Fruit fly (Drosophila melanogaster) whole organism, embryonic: Measurements from ENCODE around the gene Pxd.

Experiments used
- Atf-2 ChIP-seq: fragments of 200-800 bp; sonication (Bioruptor generic); optimal IDR thresholded peaks from 2 replicates; lab custom pipeline; 2016; ENCODE audit warnings: missing biosample characterization, missing genetic modification characterization
- CG1024 ChIP-seq: fragments of 200-800 bp; sonication (Bioruptor generic); IDR thresholded peaks from 2 replicates; pipeline ENCODE4 v1.3.6; 2022; ENCODE audit warnings: missing biosample characterization, missing genetic modification characterization
- CG10267 ChIP-seq: fragments of 200-800 bp; sonication (Bioruptor generic); optimal IDR thresholded peaks from 2 replicates; lab custom pipeline; 2018; ENCODE audit warnings: missing biosample characterization, mild to moderate bottlenecking, missing genetic modification characterization, moderate library complexity
- CG10979 ChIP-seq: fragments of 200-800 bp; sonication (Bioruptor generic); optimal IDR thresholded peaks from 2 replicates; lab custom pipeline; 2018; ENCODE audit warnings: missing biosample characterization, mild to moderate bottlenecking, missing genetic modification characterization, moderate library complexity
- CG12299 ChIP-seq: fragments of 200-800 bp; sonication (Bioruptor generic); optimal IDR thresholded peaks from 2 replicates; lab custom pipeline; 2018; ENCODE audit warnings: missing biosample characterization, mild to moderate bottlenecking, missing genetic modification characterization
- CG14667 ChIP-seq: fragments of 200-800 bp; sonication (Bioruptor generic); IDR thresholded peaks from 2 replicates; pipeline ENCODE4 v1.3.6; 2022; ENCODE audit warnings: missing biosample characterization, missing genetic modification characterization
- CG15269 ChIP-seq: fragments of 200-800 bp; sonication (Bioruptor generic); optimal IDR thresholded peaks from 2 replicates; lab custom pipeline; 2018; ENCODE audit warnings: missing biosample characterization, mild to moderate bottlenecking, missing genetic modification characterization, moderate library complexity
- CG1647 ChIP-seq: fragments of 200-800 bp; sonication (Bioruptor generic); optimal IDR thresholded peaks from 3 replicates; lab custom pipeline; 2016; ENCODE audit warnings: missing biosample characterization, missing genetic modification characterization
- CG17568 ChIP-seq: fragments of 200-800 bp; sonication (Bioruptor generic); optimal IDR thresholded peaks from 2 replicates; lab custom pipeline; 2018; ENCODE audit warnings: missing biosample characterization, mild to moderate bottlenecking, missing genetic modification characterization, moderate library complexity
- CG17912 ChIP-seq: fragments of 200-800 bp; sonication (Bioruptor generic); optimal IDR thresholded peaks from 2 replicates; lab custom pipeline; 2018; ENCODE audit warnings: missing biosample characterization, mild to moderate bottlenecking, missing genetic modification characterization
- CG18599 ChIP-seq: fragments of 200-800 bp; sonication (Bioruptor generic); optimal IDR thresholded peaks from 3 replicates; lab custom pipeline; 2017; ENCODE audit warnings: missing biosample characterization, missing genetic modification characterization, mild to moderate bottlenecking, moderate library complexity, missing genetic modification reagents
- CG32532 ChIP-seq: fragments of 200-800 bp; sonication (Bioruptor generic); IDR thresholded peaks from 2 replicates; pipeline ENCODE4 v1.3.6; 2022; ENCODE audit warnings: missing biosample characterization, missing genetic modification characterization
- CG42726 ChIP-seq: fragments of 200-800 bp; sonication (Bioruptor generic); IDR thresholded peaks from 2 replicates; pipeline ENCODE4 v1.3.6; 2022; ENCODE audit warnings: missing biosample characterization, missing genetic modification characterization; ENCODE audit not compliant: partially characterized antibody
- CG4707 ChIP-seq: fragments of 200-800 bp; sonication (Bioruptor generic); optimal IDR thresholded peaks from 2 replicates; lab custom pipeline; 2018; ENCODE audit warnings: missing biosample characterization, mild to moderate bottlenecking, missing genetic modification characterization, moderate library complexity
- CG5245 ChIP-seq: fragments of 200-800 bp; sonication (Bioruptor generic); optimal IDR thresholded peaks from 3 replicates; lab custom pipeline; 2016; ENCODE audit warnings: missing biosample characterization, missing genetic modification characterization
- CG6654 ChIP-seq: fragments of 200-800 bp; sonication (Bioruptor generic); optimal IDR thresholded peaks from 2 replicates; lab custom pipeline; 2017; ENCODE audit warnings: missing biosample characterization, mild to moderate bottlenecking, missing genetic modification characterization
- CkIIα-i1 ChIP-seq: fragments of 200-800 bp; sonication (Bioruptor generic); IDR thresholded peaks from 2 replicates; pipeline ENCODE4 v1.3.6; 2022; ENCODE audit warnings: missing biosample characterization, missing genetic modification characterization
- HLHmδ ChIP-seq: fragments of 200-800 bp; sonication (Bioruptor generic); optimal IDR thresholded peaks from 2 replicates; lab custom pipeline; 2018; ENCODE audit warnings: missing biosample characterization, mild to moderate bottlenecking, missing genetic modification characterization, moderate library complexity
- Hr78 ChIP-seq, 2 experiments: fragments of 200-800 bp in 1 of 2; fragments of >200 bp in 1 of 2; sonication (Bioruptor generic) in 1 of 2; optimal IDR thresholded peaks; 2 replicates each; lab custom pipeline; 2017 to 2019; ENCODE audit warnings: missing biosample characterization in 2 of 2, missing genetic modification characterization in 2 of 2, mild to moderate bottlenecking in 1 of 2, moderate library complexity in 1 of 2
- MBD-R2 ChIP-seq: fragments of 200-800 bp; sonication (Bioruptor generic); IDR thresholded peaks from 2 replicates; pipeline ENCODE4 v1.3.6; 2022; ENCODE audit warnings: missing biosample characterization, missing genetic modification characterization
- Meics ChIP-seq: fragments of 200-800 bp; sonication (Bioruptor generic); optimal IDR thresholded peaks from 2 replicates; lab custom pipeline; 2017; ENCODE audit warnings: missing biosample characterization, mild to moderate bottlenecking, missing genetic modification characterization
- Nf-YA ChIP-seq: fragments of 200-800 bp; sonication (Bioruptor generic); IDR thresholded peaks from 2 replicates; pipeline ENCODE4 v1.3.6; 2022; ENCODE audit warnings: missing biosample characterization, missing genetic modification characterization
- NfI ChIP-seq: fragments of 200-800 bp; sonication (Bioruptor generic); optimal IDR thresholded peaks from 3 replicates; lab custom pipeline; 2018; ENCODE audit warnings: missing biosample characterization, mild to moderate bottlenecking, missing genetic modification characterization, moderate library complexity
- Spps ChIP-seq: fragments of 200-800 bp; sonication (Bioruptor generic); optimal IDR thresholded peaks from 2 replicates; lab custom pipeline; 2018; ENCODE audit warnings: missing biosample characterization, mild to moderate bottlenecking, missing genetic modification characterization
- Sry-δ ChIP-seq: fragments of 200-800 bp; sonication (Bioruptor generic); optimal IDR thresholded peaks from 2 replicates; lab custom pipeline; 2016; ENCODE audit warnings: missing biosample characterization, missing genetic modification characterization
- YL-1 ChIP-seq: fragments of 200-800 bp; sonication (Bioruptor generic); optimal IDR thresholded peaks from 3 replicates; lab custom pipeline; 2017; ENCODE audit warnings: missing biosample characterization, mild to moderate bottlenecking, missing genetic modification characterization
- abd-A ChIP-seq: fragments of 200-800 bp; sonication (Bioruptor generic); optimal IDR thresholded peaks from 3 replicates; lab custom pipeline; 2019; ENCODE audit warnings: missing biosample characterization, mild to moderate bottlenecking, missing genetic modification characterization, moderate library complexity
- bbx ChIP-seq: fragments of 200-800 bp; sonication (Bioruptor generic); IDR thresholded peaks from 2 replicates; pipeline ENCODE4 v1.3.6; 2022; ENCODE audit warnings: missing biosample characterization, missing genetic modification characterization; ENCODE audit not compliant: partially characterized antibody
- cwo ChIP-seq: fragments of 200-800 bp; sonication (Bioruptor generic); optimal IDR thresholded peaks from 3 replicates; lab custom pipeline; 2017; ENCODE audit warnings: missing biosample characterization, missing genetic modification characterization, mild to moderate bottlenecking, moderate library complexity, missing genetic modification reagents
- fd96Cb ChIP-seq: fragments of 200-800 bp; sonication (Bioruptor generic); optimal IDR thresholded peaks from 2 replicates; lab custom pipeline; 2018; ENCODE audit warnings: missing biosample characterization, mild to moderate bottlenecking, missing genetic modification characterization, moderate library complexity
- gro ChIP-seq: fragments of 200-800 bp; sonication (Bioruptor generic); optimal IDR thresholded peaks from 2 replicates; lab custom pipeline; 2016; ENCODE audit warnings: missing biosample characterization, missing genetic modification characterization
- hb ChIP-seq: fragments of 200-800 bp; sonication (Bioruptor generic); IDR thresholded peaks from 3 replicates; pipeline ENCODE4 v1.3.6; 2022; ENCODE audit warnings: missing biosample characterization, missing genetic modification characterization; ENCODE audit not compliant: partially characterized antibody
- hkb ChIP-seq, 2 experiments: fragments of 200-800 bp in 1 of 2; fragments of >200 bp in 1 of 2; sonication (Bioruptor generic) in 1 of 2; IDR thresholded peaks in 1 of 2; optimal IDR thresholded peaks in 1 of 2; 2 replicates each; pipeline versions ENCODE4 v1.3.6 to Lab custom; 2017 to 2022; ENCODE audit warnings: missing biosample characterization in 1 of 2, missing genetic modification characterization in 1 of 2
- kah ChIP-seq: fragments of 200-800 bp; sonication (Bioruptor generic); optimal IDR thresholded peaks from 2 replicates; lab custom pipeline; 2018; ENCODE audit warnings: missing biosample characterization, mild to moderate bottlenecking, missing genetic modification characterization
- kay ChIP-seq: fragments of 200-800 bp; sonication (Bioruptor generic); optimal IDR thresholded peaks from 2 replicates; lab custom pipeline; 2016; ENCODE audit warnings: missing biosample characterization, missing genetic modification characterization
- mld ChIP-seq: fragments of 200-800 bp; sonication (Bioruptor generic); IDR thresholded peaks from 3 replicates; pipeline ENCODE4 v1.3.6; 2022; ENCODE audit warnings: missing biosample characterization, missing genetic modification characterization; ENCODE audit not compliant: partially characterized antibody
- pan ChIP-seq, 4 experiments: fragments of >200 bp in 3 of 4; fragments of 200-800 bp in 1 of 4; sonication (Bioruptor generic) in 1 of 4; optimal IDR thresholded peaks in 3 of 4; IDR thresholded peaks in 1 of 4; 2 replicates each; pipeline versions ENCODE4 v1.3.6 to Lab custom; 2017 to 2022; ENCODE audit warnings: missing biosample characterization in 2 of 4, missing genetic modification characterization in 2 of 4, mixed read lengths in 1 of 4
- pfk ChIP-seq: fragments of 200-800 bp; sonication (Bioruptor generic); optimal IDR thresholded peaks from 2 replicates; lab custom pipeline; 2018; ENCODE audit warnings: missing biosample characterization, mild to moderate bottlenecking, missing genetic modification characterization, moderate library complexity
- pum ChIP-seq: fragments of 200-800 bp; sonication (Bioruptor generic); optimal IDR thresholded peaks from 2 replicates; lab custom pipeline; 2016; ENCODE audit warnings: missing biosample characterization, missing genetic modification characterization
- salm ChIP-seq: fragments of 200-800 bp; sonication (Bioruptor generic); optimal IDR thresholded peaks from 2 replicates; lab custom pipeline; 2018; ENCODE audit warnings: missing biosample characterization, mild to moderate bottlenecking, missing genetic modification characterization
- sim ChIP-seq: fragments of 200-800 bp; sonication (Bioruptor generic); IDR thresholded peaks from 2 replicates; pipeline ENCODE4 v1.3.6; 2022; ENCODE audit warnings: missing biosample characterization, missing genetic modification characterization
- sug ChIP-seq: fragments of 200-800 bp; optimal IDR thresholded peaks from 2 replicates; lab custom pipeline; 2019; ENCODE audit warnings: missing biosample characterization, mild to moderate bottlenecking, missing genetic modification characterization, moderate library complexity
- tup ChIP-seq: fragments of 200-800 bp; sonication (Bioruptor generic); optimal IDR thresholded peaks from 2 replicates; lab custom pipeline; 2016; ENCODE audit warnings: missing biosample characterization, mild to moderate bottlenecking, missing genetic modification characterization, moderate library complexity
- unpg ChIP-seq: fragments of 200-800 bp; sonication (Bioruptor generic); optimal IDR thresholded peaks from 3 replicates; lab custom pipeline; 2018; ENCODE audit warnings: missing biosample characterization, mild to moderate bottlenecking, missing genetic modification characterization, moderate library complexity
- vnd ChIP-seq: fragments of 200-800 bp; sonication (Bioruptor generic); IDR thresholded peaks from 3 replicates; pipeline ENCODE4 v1.3.6; 2022; ENCODE audit warnings: missing biosample characterization, missing genetic modification characterization; ENCODE audit not compliant: partially characterized antibody
- z ChIP-seq: fragments of 200-800 bp; sonication (Bioruptor generic); IDR thresholded peaks from 3 replicates; pipeline ENCODE4 v1.3.6; 2022; ENCODE audit warnings: missing biosample characterization, missing genetic modification characterization

The Pxd gene

DNA sequence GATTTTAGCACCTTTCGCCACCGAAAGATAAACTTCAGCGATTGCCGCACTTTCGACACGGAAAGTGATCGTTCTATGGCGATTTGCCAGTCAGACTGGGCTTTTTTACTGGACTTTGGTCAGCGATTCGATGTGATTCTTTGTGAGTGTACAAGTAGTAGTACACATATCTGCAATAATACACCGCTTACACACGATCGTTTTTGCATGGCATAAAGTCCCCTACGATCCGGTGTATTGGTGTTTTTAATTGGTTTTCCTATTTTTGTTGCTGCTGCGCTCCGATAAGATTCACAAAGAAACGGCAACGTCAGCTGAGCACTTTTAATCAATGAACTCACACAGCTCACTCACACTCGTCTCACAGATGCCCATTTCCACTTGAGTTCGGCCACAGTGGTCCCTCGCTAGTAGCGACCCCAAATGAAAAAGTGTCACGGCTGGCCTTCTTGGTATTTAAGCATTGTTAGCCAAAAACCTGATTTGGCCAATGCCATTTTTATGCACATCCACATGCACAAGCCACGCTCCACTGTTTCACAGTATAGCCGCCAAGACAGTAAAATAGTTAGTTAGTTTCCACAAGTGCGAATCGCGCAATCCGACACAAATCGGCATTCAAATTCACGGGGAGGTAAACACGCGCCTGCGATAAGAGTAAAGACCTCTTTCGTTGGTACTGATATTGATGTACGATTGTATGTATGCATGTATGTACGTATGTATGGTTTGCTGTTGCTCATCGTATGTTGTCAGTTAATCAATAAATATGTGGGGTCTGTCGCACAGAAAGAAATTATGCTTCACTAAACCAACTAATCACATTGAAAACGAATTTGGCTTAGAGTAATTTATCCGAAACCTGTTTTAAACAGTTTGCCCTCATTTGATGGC, 27.9 kb upstream of the Pxd start (continued):
- TF ChIP-seq tup (GFP tag; lab: Kevin White, UChicago) (peak; percentile 88), CG1024 (GFP tag; lab: Robert Waterston, UW) (peak; percentile 74), vnd (peak; percentile 55; the same call in 2 of the 3 replicates), pum (peak; percentile 93), CG4707 (GFP tag; lab: Kevin White, UChicago) (peak; percentile 51), CG1647 (peak; percentile 94), kay (GFP tag; lab: Kevin White, UChicago) (peak; percentile 85), CG17568 (peak; percentile 86), salm (tag; lab: Kevin White, UChicago) (peak; percentile 68), unpg (GFP tag; lab: Kevin White, UChicago) (peak; percentile 91), CG17912 (GFP tag; lab: Kevin White, UChicago) (peak; percentile 85), pfk (GFP tag; lab: Kevin White, UChicago) (peak; percentile 37), cwo (peak; percentile 97), kah (GFP tag; lab: Kevin White, UChicago) (peak; percentile 36), hkb (optimal IDR thresholded peaks at IDR 0.05; lab: Kevin White, UChicago) (no peak), hkb (GFP tag; IDR thresholded peaks at IDR 0.05; lab: Robert Waterston, UW) (peak; percentile 94), CG10979 (tag; lab: Kevin White, UChicago) (peak; percentile 57), z (peak; percentile 88), bbx (no peak), CG32532 (GFP tag; lab: Robert Waterston, UW) (peak; percentile 98), CG18599 (GFP tag; lab: Kevin White, UChicago) (peak; percentile 98), CG14667 (GFP tag; lab: Robert Waterston, UW) (peak; percentile 92), Sry-δ (GFP tag; lab: Kevin White, UChicago) (peak; percentile 56), Meics (GFP tag; lab: Kevin White, UChicago) (peak; percentile 95), CG5245 (GFP tag; lab: Kevin White, UChicago) (peak; percentile 78), CkIIα-i1 (GFP tag; lab: Robert Waterston, UW) (peak; percentile 87), hb (no peak), Nf-YA (GFP tag; lab: Robert Waterston, UW) (peak; percentile 85), Atf-2 (peak; percentile 90), NfI (GFP tag; lab: Kevin White, UChicago) (peak; percentile 92), fd96Cb (tag; lab: Kevin White, UChicago) (peak; percentile 65), YL-1 (GFP tag; lab: Kevin White, UChicago) (peak; percentile 52), mld (no peak), CG15269 (tag; lab: Kevin White, UChicago) (peak; percentile 97), gro (GFP tag; lab: Kevin White, UChicago) (peak; percentile 96), abd-A (tag; lab: Kevin White, UChicago) (peak; percentile 45), MBD-R2 (GFP tag; lab: Robert Waterston, UW) (peak; percentile 92), HLHmδ (no peak), CG6654 (GFP tag; lab: Kevin White, UChicago) (peak; percentile 52), Hr78 (GFP tag; optimal IDR thresholded peaks at IDR 0.05; lab: Kevin White, UChicago) (peak in 1 of 2 experiments; percentile 70), sug (tag; lab: Kevin White, UChicago) (peak; percentile 99), pan (optimal IDR thresholded peaks at IDR 0.05; lab: Kevin White, UChicago) (no peak), pan (GFP tag; optimal IDR thresholded peaks at IDR 0.05 in 1 of 2, IDR thresholded peaks at IDR 0.05 in 1 of 2) (peak in 1 of 2 experiments; percentile 96), CG12299 (tag; lab: Kevin White, UChicago) (peak; percentile 84), CG10267 (tag; lab: Kevin White, UChicago) (peak; percentile 43), Spps (tag; lab: Kevin White, UChicago) (no peak), sim (GFP tag; lab: Robert Waterston, UW) (peak; percentile 70), CG42726 (GFP tag; lab: Robert Waterston, UW) (no peak)
